Fruit fly (Drosophila melanogaster) whole organism, embryonic: Measurements from ENCODE around the gene IntS6.

Experiments used
- Aef1 ChIP-seq: fragments of 200-800 bp; sonication (Bioruptor generic); IDR thresholded peaks from 3 replicates; pipeline ENCODE4 v1.3.6; 2022; ENCODE audit warnings: missing biosample characterization, missing genetic modification characterization
- Bdp1 ChIP-seq: fragments of 200-800 bp; sonication (Bioruptor generic); optimal IDR thresholded peaks from 3 replicates; lab custom pipeline; 2016; ENCODE audit warnings: missing biosample characterization, missing genetic modification characterization
- Bgb ChIP-seq: fragments of 200-800 bp; sonication (Bioruptor generic); IDR thresholded peaks from 2 replicates; pipeline ENCODE4 v1.3.6; 2022; ENCODE audit warnings: missing biosample characterization, missing genetic modification characterization; ENCODE audit not compliant: partially characterized antibody
- CG11093 ChIP-seq: fragments of 200-800 bp; sonication (Bioruptor generic); IDR thresholded peaks from 3 replicates; pipeline ENCODE4 v1.3.6; 2022; ENCODE audit warnings: missing biosample characterization, missing genetic modification characterization
- CG11456 ChIP-seq: fragments of 200-800 bp; sonication (Bioruptor generic); IDR thresholded peaks from 3 replicates; pipeline ENCODE4 v1.3.6; 2022; ENCODE audit warnings: missing biosample characterization, missing genetic modification characterization
- CG11723 ChIP-seq: fragments of 200-800 bp; sonication (Bioruptor generic); optimal IDR thresholded peaks from 2 replicates; lab custom pipeline; 2017; ENCODE audit warnings: missing biosample characterization, mild to moderate bottlenecking, missing genetic modification characterization
- CG12104 ChIP-seq: fragments of 200-800 bp; sonication (Bioruptor generic); optimal IDR thresholded peaks from 3 replicates; lab custom pipeline; 2016; ENCODE audit warnings: missing biosample characterization, missing genetic modification characterization
- CG12236 ChIP-seq: fragments of 200-800 bp; sonication (Bioruptor generic); optimal IDR thresholded peaks from 2 replicates; lab custom pipeline; 2016; ENCODE audit warnings: missing biosample characterization, missing genetic modification characterization
- CG1233 ChIP-seq: fragments of 200-800 bp; sonication (Bioruptor generic); optimal IDR thresholded peaks from 4 replicates; lab custom pipeline; 2018; ENCODE audit warnings: missing biosample characterization, mild to moderate bottlenecking, missing genetic modification characterization
- CG15479 ChIP-seq: fragments of 200-800 bp; sonication (Bioruptor generic); optimal IDR thresholded peaks from 3 replicates; lab custom pipeline; 2019; ENCODE audit warnings: missing biosample characterization, mild to moderate bottlenecking, missing genetic modification characterization, moderate library complexity
- CG15601 ChIP-seq: fragments of 200-800 bp; sonication (Bioruptor generic); optimal IDR thresholded peaks from 3 replicates; lab custom pipeline; 2019; ENCODE audit warnings: missing biosample characterization, mild to moderate bottlenecking, missing genetic modification characterization, moderate library complexity
- CG18262 ChIP-seq: fragments of 200-800 bp; optimal IDR thresholded peaks from 3 replicates; lab custom pipeline; 2019; ENCODE audit warnings: missing biosample characterization, mild to moderate bottlenecking, missing genetic modification characterization, moderate library complexity
- CG30020 ChIP-seq: fragments of 200-800 bp; optimal IDR thresholded peaks from 2 replicates; lab custom pipeline; 2019; ENCODE audit warnings: missing biosample characterization, mild to moderate bottlenecking, missing genetic modification characterization, moderate library complexity
- CG34224 ChIP-seq: fragments of 200-800 bp; sonication (Bioruptor generic); IDR thresholded peaks from 3 replicates; pipeline ENCODE4 v1.3.6; 2022; ENCODE audit warnings: missing biosample characterization, missing genetic modification characterization; ENCODE audit not compliant: partially characterized antibody
- CG3995 ChIP-seq: fragments of 200-800 bp; sonication (Bioruptor generic); optimal IDR thresholded peaks from 3 replicates; lab custom pipeline; 2016; ENCODE audit warnings: missing biosample characterization, missing genetic modification characterization
- CG7745 ChIP-seq: fragments of 200-800 bp; sonication (Bioruptor generic); optimal IDR thresholded peaks from 2 replicates; lab custom pipeline; 2018; ENCODE audit warnings: missing biosample characterization, mild to moderate bottlenecking, missing genetic modification characterization, moderate library complexity
- CG7963 ChIP-seq: fragments of 200-800 bp; sonication (Bioruptor generic); IDR thresholded peaks from 3 replicates; pipeline ENCODE4 v1.3.6; 2022; ENCODE audit warnings: missing biosample characterization, missing genetic modification characterization; ENCODE audit not compliant: partially characterized antibody
- CG8290 ChIP-seq, 3 experiments: fragments of 200-800 bp; sonication (Bioruptor generic); optimal IDR thresholded peaks; 2 replicates each; lab custom pipeline; 2016 to 2019; ENCODE audit warnings: missing biosample characterization in 3 of 3, missing genetic modification characterization in 3 of 3, mild to moderate bottlenecking in 2 of 3, moderate library complexity in 1 of 3
- CG8388 ChIP-seq: fragments of 200-800 bp; sonication (Bioruptor generic); optimal IDR thresholded peaks from 2 replicates; lab custom pipeline; 2019; ENCODE audit warnings: missing biosample characterization, mild to moderate bottlenecking, missing genetic modification characterization, moderate library complexity
- CG8765 ChIP-seq: fragments of 200-800 bp; sonication (Bioruptor generic); IDR thresholded peaks from 2 replicates; pipeline ENCODE4 v1.3.6; 2022; ENCODE audit warnings: missing biosample characterization, missing genetic modification characterization
- CG8924 ChIP-seq: fragments of 200-800 bp; optimal IDR thresholded peaks from 3 replicates; lab custom pipeline; 2019; ENCODE audit warnings: missing biosample characterization, mild to moderate bottlenecking, missing genetic modification characterization, moderate library complexity
- Dad ChIP-seq: fragments of 200-800 bp; sonication (Bioruptor generic); optimal IDR thresholded peaks from 3 replicates; lab custom pipeline; 2016; ENCODE audit warnings: missing biosample characterization, missing genetic modification characterization
- Dek ChIP-seq: fragments of 200-800 bp; sonication (Bioruptor generic); optimal IDR thresholded peaks from 3 replicates; lab custom pipeline; 2019; ENCODE audit warnings: missing biosample characterization, mild to moderate bottlenecking, missing genetic modification characterization, moderate library complexity
- Eip74EF ChIP-seq, 2 experiments: fragments of 200-800 bp in 1 of 2; fragments of >200 bp in 1 of 2; sonication (Bioruptor generic) in 1 of 2; optimal IDR thresholded peaks; 2 replicates each; lab custom pipeline; 2017 to 2019; ENCODE audit warnings: missing biosample characterization in 2 of 2, missing genetic modification characterization in 2 of 2, mild to moderate bottlenecking in 1 of 2, moderate library complexity in 1 of 2
- Fer1 ChIP-seq: fragments of 200-800 bp; sonication (Bioruptor generic); optimal IDR thresholded peaks from 2 replicates; lab custom pipeline; 2017; ENCODE audit warnings: missing biosample characterization, mild to moderate bottlenecking, missing genetic modification characterization
- Gug ChIP-seq: fragments of 200-800 bp; sonication (Bioruptor generic); IDR thresholded peaks from 4 replicates; pipeline ENCODE4 v1.3.6; 2022; ENCODE audit warnings: missing biosample characterization, missing genetic modification characterization
- NC2β ChIP-seq: fragments of 200-800 bp; sonication (Bioruptor generic); optimal IDR thresholded peaks from 2 replicates; lab custom pipeline; 2016; ENCODE audit warnings: missing biosample characterization, missing genetic modification characterization
- Neu2 ChIP-seq: fragments of 200-800 bp; sonication (Bioruptor generic); optimal IDR thresholded peaks from 3 replicates; lab custom pipeline; 2016; ENCODE audit warnings: missing biosample characterization, missing genetic modification characterization, borderline replicate concordance
- Oaz ChIP-seq: fragments of 200-800 bp; sonication (Bioruptor generic); IDR thresholded peaks from 2 replicates; pipeline ENCODE4 v1.3.6; 2022; ENCODE audit warnings: missing biosample characterization, missing genetic modification characterization
- Rx ChIP-seq: fragments of 200-800 bp; sonication (Bioruptor generic); IDR thresholded peaks from 2 replicates; pipeline ENCODE4 v1.3.6; 2022; ENCODE audit warnings: missing biosample characterization, missing genetic modification characterization
- TFAM ChIP-seq: fragments of 200-800 bp; sonication (Bioruptor generic); optimal IDR thresholded peaks from 2 replicates; lab custom pipeline; 2017; ENCODE audit warnings: missing biosample characterization, missing genetic modification characterization, inconsistent platforms
- bab2 ChIP-seq: fragments of 200-800 bp; sonication (Bioruptor generic); optimal IDR thresholded peaks from 2 replicates; lab custom pipeline; 2016; ENCODE audit warnings: missing biosample characterization, missing genetic modification characterization
- btn ChIP-seq: fragments of 200-800 bp; sonication (Bioruptor generic); optimal IDR thresholded peaks from 2 replicates; lab custom pipeline; 2016; ENCODE audit warnings: missing biosample characterization, missing genetic modification characterization
- dan ChIP-seq: fragments of 200-800 bp; sonication (Bioruptor generic); IDR thresholded peaks from 2 replicates; pipeline ENCODE4 v1.3.6; 2022; ENCODE audit warnings: missing biosample characterization, missing genetic modification characterization
- dmrt99B ChIP-seq: fragments of 200-800 bp; sonication (Bioruptor generic); optimal IDR thresholded peaks from 2 replicates; lab custom pipeline; 2018; ENCODE audit warnings: missing biosample characterization, mild to moderate bottlenecking, missing genetic modification characterization, moderate library complexity
- exex ChIP-seq: fragments of 200-800 bp; sonication (Bioruptor generic); optimal IDR thresholded peaks from 4 replicates; lab custom pipeline; 2018; ENCODE audit warnings: missing biosample characterization, mild to moderate bottlenecking, missing genetic modification characterization, moderate library complexity
- fd102C ChIP-seq: fragments of 200-800 bp; sonication (Bioruptor generic); optimal IDR thresholded peaks from 2 replicates; lab custom pipeline; 2018; ENCODE audit warnings: missing biosample characterization, mild to moderate bottlenecking, missing genetic modification characterization, moderate library complexity
- gem ChIP-seq: fragments of 200-800 bp; sonication (Bioruptor generic); optimal IDR thresholded peaks from 2 replicates; lab custom pipeline; 2019; ENCODE audit warnings: missing biosample characterization, mild to moderate bottlenecking, missing genetic modification characterization, moderate library complexity
- jigr1 ChIP-seq: fragments of 200-800 bp; sonication (Bioruptor generic); IDR thresholded peaks from 3 replicates; pipeline ENCODE4 v1.3.6; 2022; ENCODE audit warnings: missing biosample characterization, missing genetic modification characterization
- jing ChIP-seq: fragments of 200-800 bp; sonication (Bioruptor generic); optimal IDR thresholded peaks from 2 replicates; lab custom pipeline; 2018; ENCODE audit warnings: missing biosample characterization, mild to moderate bottlenecking, missing genetic modification characterization
- mam ChIP-seq: fragments of 200-800 bp; sonication (Bioruptor generic); optimal IDR thresholded peaks from 3 replicates; lab custom pipeline; 2016; ENCODE audit warnings: missing biosample characterization, missing genetic modification characterization
- mld ChIP-seq: fragments of 200-800 bp; sonication (Bioruptor generic); IDR thresholded peaks from 3 replicates; pipeline ENCODE4 v1.3.6; 2022; ENCODE audit warnings: missing biosample characterization, missing genetic modification characterization; ENCODE audit not compliant: partially characterized antibody
- nom ChIP-seq: fragments of 200-800 bp; sonication (Bioruptor generic); optimal IDR thresholded peaks from 2 replicates; lab custom pipeline; 2017; ENCODE audit warnings: missing biosample characterization, missing genetic modification characterization, mild to moderate bottlenecking, moderate library complexity, missing genetic modification reagents
- org-1 ChIP-seq: fragments of 200-800 bp; sonication (Bioruptor generic); optimal IDR thresholded peaks from 2 replicates; lab custom pipeline; 2017; ENCODE audit warnings: missing biosample characterization, missing genetic modification characterization
- pan ChIP-seq, 4 experiments: fragments of >200 bp in 3 of 4; fragments of 200-800 bp in 1 of 4; sonication (Bioruptor generic) in 1 of 4; optimal IDR thresholded peaks in 3 of 4; IDR thresholded peaks in 1 of 4; 2 replicates each; pipeline versions ENCODE4 v1.3.6 to Lab custom; 2017 to 2022; ENCODE audit warnings: missing biosample characterization in 2 of 4, missing genetic modification characterization in 2 of 4, mixed read lengths in 1 of 4
- pzg ChIP-seq: fragments of 200-800 bp; sonication (Bioruptor generic); optimal IDR thresholded peaks from 3 replicates; lab custom pipeline; 2018; ENCODE audit warnings: missing biosample characterization, mild to moderate bottlenecking, missing genetic modification characterization, moderate library complexity
- unc-4 ChIP-seq: fragments of 200-800 bp; sonication (Bioruptor generic); IDR thresholded peaks from 2 replicates; pipeline ENCODE4 v1.3.6; 2022; ENCODE audit warnings: missing biosample characterization, missing genetic modification characterization; ENCODE audit not compliant: partially characterized antibody
- vvl ChIP-seq: fragments of 200-800 bp; sonication (Bioruptor generic); IDR thresholded peaks from 2 replicates; pipeline ENCODE4 v1.3.6; 2022; ENCODE audit warnings: missing biosample characterization, missing genetic modification characterization

Gene IntS6

dm6 chrX:5718476-5719012 is 28.5 kb downstream of the IntS6 start (continued):
- TF ChIP-seq TFAM (GFP tag; lab: Kevin White, UChicago) (no peak), mam (GFP tag; lab: Kevin White, UChicago) (no peak), NC2β (no peak), unc-4 (GFP tag; lab: Robert Waterston, UW) (no peak), fd102C (GFP tag; lab: Kevin White, UChicago) (no peak), Gug (GFP tag; lab: Robert Waterston, UW) (peak; percentile 66; the same call in 2 of the 4 replicates), pzg (GFP tag; lab: Kevin White, UChicago) (no peak), nom (GFP tag; lab: Kevin White, UChicago) (no peak), Aef1 (GFP tag; lab: Robert Waterston, UW) (peak; percentile 58; the same call in 2 of the 3 replicates), jigr1 (no peak), CG34224 (GFP tag; lab: Robert Waterston, UW) (no peak), dan (GFP tag; lab: Robert Waterston, UW) (no peak), CG11093 (GFP tag; lab: Robert Waterston, UW) (no peak), CG11723 (GFP tag; lab: Kevin White, UChicago) (no peak), CG8388 (GFP tag; lab: Kevin White, UChicago) (no peak), CG8765 (GFP tag; lab: Robert Waterston, UW) (no peak), Rx (GFP tag; lab: Robert Waterston, UW) (peak; percentile 21; the same call in 1 of the 2 replicates), btn (GFP tag; lab: Kevin White, UChicago) (no peak), CG12236 (GFP tag; lab: Kevin White, UChicago) (no peak), Neu2 (GFP tag; lab: Kevin White, UChicago) (no peak), jing (GFP tag; lab: Kevin White, UChicago) (no peak), mld (no peak), CG11456 (GFP tag; lab: Robert Waterston, UW) (peak; percentile 79), CG1233 (peak; percentile 37), org-1 (GFP tag; lab: Kevin White, UChicago) (peak; percentile 2), CG15601 (tag; lab: Kevin White, UChicago) (no peak), CG12104 (GFP tag; lab: Kevin White, UChicago) (peak; percentile 23), exex (tag; lab: Kevin White, UChicago) (peak; percentile 94), CG7745 (no peak), Oaz (GFP tag; lab: Robert Waterston, UW) (peak; percentile 39; the same call in 1 of the 2 replicates), bab2 (peak; percentile 11), Dad (GFP tag; lab: Kevin White, UChicago) (no peak), CG3995 (no peak), CG7963 (GFP tag; lab: Robert Waterston, UW) (no peak), CG8924 (tag; lab: Kevin White, UChicago) (peak; percentile 69), Dek (tag; lab: Kevin White, UChicago) (peak; percentile 68), vvl (peak; percentile 76), CG8290 (GFP tag; optimal IDR thresholded peaks at IDR 0.05; lab: Kevin White, UChicago) (no peak), CG8290 (tag; optimal IDR thresholded peaks at IDR 0.05; lab: Kevin White, UChicago) (peak in 1 of 2 experiments; percentile 3), CG15479 (GFP tag; lab: Kevin White, UChicago) (no peak), gem (tag; lab: Kevin White, UChicago) (peak; percentile 75), CG18262 (tag; lab: Kevin White, UChicago) (peak; percentile 34), Eip74EF (GFP tag; optimal IDR thresholded peaks at IDR 0.05; lab: Kevin White, UChicago) (no peak), Fer1 (GFP tag; lab: Kevin White, UChicago) (peak; percentile 79), pan (optimal IDR thresholded peaks at IDR 0.05; lab: Kevin White, UChicago) (no peak), pan (GFP tag; optimal IDR thresholded peaks at IDR 0.05 in 1 of 2, IDR thresholded peaks at IDR 0.05 in 1 of 2) (peak in 1 of 2 experiments; percentile 65), Bdp1 (no peak), CG30020 (tag; lab: Kevin White, UChicago) (no peak), dmrt99B (tag; lab: Kevin White, UChicago) (peak; percentile 56), Bgb (no peak)
